Worm (Caenorhabditis elegans): ENCODE measurements around the gene Y43F8B.24.
A peak's percentile ranks its signal among the peaks of the same experiment; 100 is the strongest.

Y43F8B.24 gene

ce11 chrV:19466775-19467174 is 9.6 kb downstream of the Y43F8B.24 start:
- peak; percentile 48 for TF ChIP-seq snpc-4 (tag; optimal IDR thresholded peaks at IDR 0.05)

ce11 chrV:19467574-19467973 is 10.4 kb downstream of the Y43F8B.24 start, which contains the start of gene Y43F8B.23:
Gene Y43F8B.23 (minus strand): TSS chrV:19467648.
- TF ChIP-seq nhr-77 (tag; optimal IDR thresholded peaks at IDR 0.05) = no peak
- peak in 1 of 2 experiments; percentile 7 for TF ChIP-seq lin-35 (GFP tag; optimal IDR thresholded peaks at IDR 0.05)
- TF ChIP-seq ztf-4 (tag; optimal IDR thresholded peaks at IDR 0.05) = no peak
- TF ChIP-seq pax-3 (tag; optimal IDR thresholded peaks at IDR 0.05) = no peak
- TF ChIP-seq snu-23 (GFP tag; optimal IDR thresholded peaks at IDR 0.05) = no peak
- no peak for TF ChIP-seq ces-1 (GFP tag; optimal IDR thresholded peaks at IDR 0.05)
- no peak for TF ChIP-seq nhr-28 (tag; optimal IDR thresholded peaks at IDR 0.05)
- peak; percentile 48 for TF ChIP-seq elt-2 (tag; optimal IDR thresholded peaks at IDR 0.05)
- TF ChIP-seq Y116A8C.19 (tag; optimal IDR thresholded peaks at IDR 0.05; ENCODE audit: borderline replicate concordance) = no peak

ce11 chrV:19468083-19468482 is 10.9 kb downstream of the Y43F8B.24 start, which contains the start of gene Y43F8B.12:
Gene Y43F8B.12 (plus strand): TSS chrV:19468383.
- TF ChIP-seq unc-30 (tag; optimal IDR thresholded peaks at IDR 0.05) (no peak), nhr-28 (tag; optimal IDR thresholded peaks at IDR 0.05) (no peak), hpl-2 (GFP tag; optimal IDR thresholded peaks at IDR 0.05) (no peak), sup-37 (GFP tag; optimal IDR thresholded peaks at IDR 0.05) (no peak), swsn-7 (tag; optimal IDR thresholded peaks at IDR 0.05) (no peak), nhr-47 (tag; optimal IDR thresholded peaks at IDR 0.05) (no peak), fkh-10 (GFP tag; optimal IDR thresholded peaks at IDR 0.05) (no peak), mep-1 (tag; optimal IDR thresholded peaks at IDR 0.05) (no peak), elt-2 (tag; optimal IDR thresholded peaks at IDR 0.05) (no peak), nhr-77 (tag; optimal IDR thresholded peaks at IDR 0.05) (no peak)

- no peak for TF ChIP-seq nhr-90 (tag; optimal IDR thresholded peaks at IDR 0.05; ENCODE audit: poor library complexity)
- TF ChIP-seq nhr-47 (tag; optimal IDR thresholded peaks at IDR 0.05) = no peak
- TF ChIP-seq dsc-1 (tag; optimal IDR thresholded peaks at IDR 0.05) = peak; percentile 48
- peak; percentile 38 for TF ChIP-seq nhr-85 (tag)
- no peak for TF ChIP-seq hpl-2 (GFP tag; optimal IDR thresholded peaks at IDR 0.05)
These were observed 13.2 kb downstream of the Y43F8B.24 start, which contains the start of gene Y43F8B.11 for ce11 chrV:19470385-19470784. Gene Y43F8B.11 (plus strand): TSS chrV:19470685.

- TF ChIP-seq efl-1 (optimal IDR thresholded peaks at IDR 0.05) = no peak
- peak in 1 of 2 experiments; percentile 44 for TF ChIP-seq efl-1 (GFP tag; optimal IDR thresholded peaks at IDR 0.05 in 1 of 2)
- no peak for TF ChIP-seq ceh-82 (tag; optimal IDR thresholded peaks at IDR 0.05)
These were observed 16.8 kb downstream of the Y43F8B.24 start, which contains the start of gene Y43F8B.10 for ce11 chrV:19473842-19474514. Gene Y43F8B.10 (plus strand): TSS chrV:19474464.

ce11 chrV:19477302-19477701 is 20.1 kb downstream of the Y43F8B.24 start:
- no peak for TF ChIP-seq nhr-85 (tag)
- no peak for TF ChIP-seq nhr-84 (tag; optimal IDR thresholded peaks at IDR 0.05)
- peak; percentile 25 to 39 for TF ChIP-seq efl-1 (optimal IDR thresholded peaks at IDR 0.05)
- TF ChIP-seq efl-1 (GFP tag; optimal IDR thresholded peaks at IDR 0.05 in 1 of 2) = peak; percentile 51 to 85
- TF ChIP-seq tlp-1 (tag; optimal IDR thresholded peaks at IDR 0.05) = no peak
- peak in 2 of 3 experiments; percentile 5 to 24 for TF ChIP-seq dpl-1 (GFP tag; optimal IDR thresholded peaks at IDR 0.05)

- TF ChIP-seq unc-86 (tag; optimal IDR thresholded peaks at IDR 0.05) = no peak
- no peak for TF ChIP-seq lin-35 (GFP tag; optimal IDR thresholded peaks at IDR 0.05)
- peak; percentile 54 for TF ChIP-seq nhr-85 (tag)
- TF ChIP-seq egl-27 (tag; optimal IDR thresholded peaks at IDR 0.05) = no peak
- TF ChIP-seq aly-2 (tag; optimal IDR thresholded peaks at IDR 0.05) = no peak
These were observed 20.6 kb downstream of the Y43F8B.24 start, which contains the start of gene Y43F8B.9 for ce11 chrV:19477852-19478251. Gene Y43F8B.9 (plus strand): TSS chrV:19478152.

Data from whole organism, L1 larva.